Fruit fly (Drosophila melanogaster) whole organism, embryonic: ENCODE results near the gene mld.

Experiments
- CG7372 ChIP-seq: fragments of 200-800 bp; sonication (Bioruptor generic); IDR thresholded peaks from 2 replicates; pipeline ENCODE4 v1.3.6; 2022; ENCODE audit warnings: missing biosample characterization, missing genetic modification characterization
- Eip74EF ChIP-seq, 2 experiments: fragments of 200-800 bp in 1 of 2; fragments of >200 bp in 1 of 2; sonication (Bioruptor generic) in 1 of 2; optimal IDR thresholded peaks; 2 replicates each; lab custom pipeline; 2017 to 2019; ENCODE audit warnings: missing biosample characterization in 2 of 2, missing genetic modification characterization in 2 of 2, mild to moderate bottlenecking in 1 of 2, moderate library complexity in 1 of 2

dm6 chr3R:24568251-24568932 is 17.1 kb upstream of the mld start:
- TF ChIP-seq Eip74EF (GFP tag; optimal IDR thresholded peaks at IDR 0.05; lab: Kevin White, UChicago) (no peak), CG7372 (GFP tag; lab: Robert Waterston, UW) (no peak)
